Worm (Caenorhabditis elegans): Measurements from ENCODE around the gene Y49F6A.11.

ce11 chrII:3609764-3610163, 11.1 kb upstream of the Y49F6A.11 start, which contains the start of gene Y49F6A.5:
- TF ChIP-seq ceh-34 (tag; optimal IDR thresholded peaks at IDR 0.05) (no peak), ceh-14 (tag; optimal IDR thresholded peaks at IDR 0.05) (no peak), pha-4 (tag; optimal IDR thresholded peaks at IDR 0.05) (no peak), dve-1 (tag; optimal IDR thresholded peaks at IDR 0.05) (no peak), ceh-24 (tag; optimal IDR thresholded peaks at IDR 0.05) (no peak), elt-2 (tag; optimal IDR thresholded peaks at IDR 0.05) (no peak), ceh-2 (tag; optimal IDR thresholded peaks at IDR 0.05) (no peak), ceh-9 (tag; optimal IDR thresholded peaks at IDR 0.05) (no peak), elt-4 (tag; optimal IDR thresholded peaks at IDR 0.05) (no peak), pag-3 (tag; optimal IDR thresholded peaks at IDR 0.05; ENCODE audit: borderline replicate concordance) (no peak), K09A11.1 (tag; optimal IDR thresholded peaks at IDR 0.05; ENCODE audit: insufficient read depth) (no peak), lin-11 (tag; optimal IDR thresholded peaks at IDR 0.05) (no peak), tbx-2 (tag; optimal IDR thresholded peaks at IDR 0.05) (no peak), npax-4 (tag; optimal IDR thresholded peaks at IDR 0.05) (no peak)

All from whole organism, late embryonic.